Fruit fly (Drosophila melanogaster) whole organism, pupa: ENCODE results near the gene TotE.

Experiments used
- CG10348 ChIP-seq: fragments of 200-800 bp; sonication (Bioruptor generic); IDR thresholded peaks from 2 replicates; pipeline ENCODE4 v1.3.6; 2022; ENCODE audit warnings: missing biosample characterization, missing genetic modification characterization
- CG17806 ChIP-seq: fragments of 200-800 bp; sonication (Bioruptor generic); optimal IDR thresholded peaks from 2 replicates; lab custom pipeline; 2018; ENCODE audit warnings: missing biosample characterization, mild to moderate bottlenecking, missing genetic modification characterization, moderate library complexity
- CG34367 ChIP-seq: fragments of 200-800 bp; sonication (Bioruptor generic); optimal IDR thresholded peaks from 2 replicates; lab custom pipeline; 2018; ENCODE audit warnings: missing biosample characterization, mild to moderate bottlenecking, missing genetic modification characterization
- CG8159 ChIP-seq: fragments of 200-800 bp; sonication (Bioruptor generic); optimal IDR thresholded peaks from 3 replicates; lab custom pipeline; 2018; ENCODE audit warnings: missing biosample characterization, mild to moderate bottlenecking, missing genetic modification characterization, moderate library complexity
- CG8301 ChIP-seq: fragments of 200-800 bp; sonication (Bioruptor generic); optimal IDR thresholded peaks from 2 replicates; lab custom pipeline; 2018; ENCODE audit warnings: missing biosample characterization, mild to moderate bottlenecking, missing genetic modification characterization
- CG9948 ChIP-seq: fragments of 200-800 bp; sonication (Bioruptor generic); optimal IDR thresholded peaks from 2 replicates; lab custom pipeline; 2018; ENCODE audit warnings: missing biosample characterization, mild to moderate bottlenecking, missing genetic modification characterization, moderate library complexity
- D1 ChIP-seq: fragments of 200-800 bp; sonication (Bioruptor generic); optimal IDR thresholded peaks from 2 replicates; lab custom pipeline; 2018; ENCODE audit warnings: missing biosample characterization, mild to moderate bottlenecking, missing genetic modification characterization, moderate library complexity
- EcR ChIP-seq: fragments of 200-800 bp; sonication (Bioruptor generic); optimal IDR thresholded peaks from 3 replicates; lab custom pipeline; 2019; ENCODE audit warnings: missing biosample characterization, missing genetic modification characterization, mild to moderate bottlenecking, moderate library complexity, missing genetic modification reagents
- Ets98B ChIP-seq: fragments of 200-800 bp; sonication (Bioruptor generic); IDR thresholded peaks from 2 replicates; pipeline ENCODE4 v1.3.6; 2022; ENCODE audit warnings: missing biosample characterization, missing genetic modification characterization
- Pif1B ChIP-seq: fragments of 200-800 bp; sonication (Bioruptor generic); optimal IDR thresholded peaks from 3 replicates; lab custom pipeline; 2016; ENCODE audit warnings: missing biosample characterization, missing genetic modification characterization
- Snoo ChIP-seq: fragments of 200-800 bp; sonication (Bioruptor generic); optimal IDR thresholded peaks from 3 replicates; lab custom pipeline; 2017; ENCODE audit warnings: missing biosample characterization, mild to moderate bottlenecking, missing genetic modification characterization, inconsistent platforms
- gl ChIP-seq: fragments of 200-800 bp; sonication (Bioruptor generic); optimal IDR thresholded peaks from 2 replicates; lab custom pipeline; 2018; ENCODE audit warnings: missing biosample characterization, mild to moderate bottlenecking, missing genetic modification characterization
- rn ChIP-seq: fragments of 200-800 bp; sonication (Bioruptor generic); IDR thresholded peaks from 2 replicates; pipeline ENCODE4 v1.3.6; 2022; ENCODE audit warnings: missing biosample characterization, missing genetic modification characterization

- TF ChIP-seq EcR (GFP tag; lab: Kevin White, UChicago) (no peak), CG8301 (tag; lab: Kevin White, UChicago) (no peak), rn (no peak), CG34367 (no peak), CG10348 (no peak), CG9948 (no peak), D1 (no peak), Pif1B (GFP tag; lab: Kevin White, UChicago) (no peak), gl (tag; lab: Kevin White, UChicago) (no peak), Snoo (no peak), Ets98B (GFP tag; lab: Robert Waterston, UW) (no peak), CG8159 (tag; lab: Kevin White, UChicago) (no peak), CG17806 (tag; lab: Kevin White, UChicago) (no peak)
These were observed 38.3 kb upstream of the TotE start for dm6 chr2L:19951543-19952163.
